Worm (Caenorhabditis elegans): ENCODE data around the gene del-5.

del-5 gene

ce11 chrX:11038221-11038620 is 30.2 kb upstream of the del-5 start:
- TF ChIP-seq nhr-43 (tag; optimal IDR thresholded peaks at IDR 0.05; ENCODE audit: poor library complexity, severe bottlenecking) (no peak), unc-62 (GFP tag; optimal IDR thresholded peaks at IDR 0.05) (no peak), nhr-11 (tag; optimal IDR thresholded peaks at IDR 0.05) (no peak), unc-39 (tag; optimal IDR thresholded peaks at IDR 0.05) (no peak), lsy-12 (tag; optimal IDR thresholded peaks at IDR 0.05) (no peak), ceh-28 (tag; optimal IDR thresholded peaks at IDR 0.05) (no peak), nhr-77 (tag; optimal IDR thresholded peaks at IDR 0.05) (no peak)

ce11 chrX:11036114-11037087 is 28.4 kb upstream of the del-5 start:
- TF ChIP-seq elt-2 (tag; optimal IDR thresholded peaks at IDR 0.05), result peak; percentile 91
- no peak for TF ChIP-seq nhr-28 (tag; optimal IDR thresholded peaks at IDR 0.05)
- peak; percentile 36 for TF ChIP-seq nhr-43 (tag; optimal IDR thresholded peaks at IDR 0.05; ENCODE audit: poor library complexity, severe bottlenecking)
- no peak for TF ChIP-seq aly-2 (tag; optimal IDR thresholded peaks at IDR 0.05)
- no peak for TF ChIP-seq ztf-4 (tag; optimal IDR thresholded peaks at IDR 0.05)
- TF ChIP-seq sea-2 (GFP tag; optimal IDR thresholded peaks at IDR 0.05), result no peak
- no peak for TF ChIP-seq mdl-1 (tag; optimal IDR thresholded peaks at IDR 0.05)
- peak; percentile 15 for TF ChIP-seq tbx-2 (tag; optimal IDR thresholded peaks at IDR 0.05)
- no peak for TF ChIP-seq fkh-2 (tag; optimal IDR thresholded peaks at IDR 0.05)
- no peak for TF ChIP-seq ceh-16 (tag; optimal IDR thresholded peaks at IDR 0.05)
- TF ChIP-seq mml-1 (tag; optimal IDR thresholded peaks at IDR 0.05), result no peak
- no peak for TF ChIP-seq eor-1 (tag; optimal IDR thresholded peaks at IDR 0.05)
- no peak for TF ChIP-seq nfya-1 (tag; optimal IDR thresholded peaks at IDR 0.05; ENCODE audit: insufficient read depth)
- no peak for TF ChIP-seq nhr-237 (tag; optimal IDR thresholded peaks at IDR 0.05)
- TF ChIP-seq ceh-9 (tag; optimal IDR thresholded peaks at IDR 0.05), result no peak
- peak; percentile 40 for TF ChIP-seq pha-4 (tag; optimal IDR thresholded peaks at IDR 0.05)
- TF ChIP-seq fkh-10 (GFP tag; optimal IDR thresholded peaks at IDR 0.05), result no peak
- TF ChIP-seq egl-27 (tag; optimal IDR thresholded peaks at IDR 0.05), result no peak
- TF ChIP-seq nhr-76 (tag; optimal IDR thresholded peaks at IDR 0.05), result no peak
- peak; percentile 83 for TF ChIP-seq nhr-23 (tag; optimal IDR thresholded peaks at IDR 0.05)
- TF ChIP-seq ceh-82 (tag; optimal IDR thresholded peaks at IDR 0.05), result no peak
- no peak for TF ChIP-seq jun-1 (tag; optimal IDR thresholded peaks at IDR 0.05)
- TF ChIP-seq ceh-28 (tag; optimal IDR thresholded peaks at IDR 0.05), result peak; percentile 50
- TF ChIP-seq ZK546.5 (tag; optimal IDR thresholded peaks at IDR 0.05), result no peak
- no peak for TF ChIP-seq egl-5 (tag; optimal IDR thresholded peaks at IDR 0.05)
- TF ChIP-seq elt-1 (tag; optimal IDR thresholded peaks at IDR 0.05), result no peak
- no peak for TF ChIP-seq lin-15B (tag; optimal IDR thresholded peaks at IDR 0.05)
- TF ChIP-seq pqm-1 (tag; optimal IDR thresholded peaks at IDR 0.05), result peak; percentile 48
- peak; percentile 54 for TF ChIP-seq skn-1 (tag; optimal IDR thresholded peaks at IDR 0.05)
- no peak for TF ChIP-seq ztf-11 (tag; optimal IDR thresholded peaks at IDR 0.05)
- no peak for TF ChIP-seq R02D3.7 (tag; optimal IDR thresholded peaks at IDR 0.05)
- no peak for TF ChIP-seq nhr-67 (tag; optimal IDR thresholded peaks at IDR 0.05)
- TF ChIP-seq nhr-12 (tag; optimal IDR thresholded peaks at IDR 0.05), result no peak
- no peak for TF ChIP-seq nhr-77 (tag; optimal IDR thresholded peaks at IDR 0.05)
- TF ChIP-seq fos-1 (tag; optimal IDR thresholded peaks at IDR 0.05), result no peak
- TF ChIP-seq zag-1 (tag; optimal IDR thresholded peaks at IDR 0.05), result no peak
- peak in 1 of 3 experiments; percentile 7 for TF ChIP-seq elt-3 (tag; optimal IDR thresholded peaks at IDR 0.05)
- TF ChIP-seq ama-1 (optimal IDR thresholded peaks at IDR 0.05), result peak; percentile 61
- TF ChIP-seq lin-39 (tag; optimal IDR thresholded peaks at IDR 0.05), result no peak
- TF ChIP-seq unc-39 (tag; optimal IDR thresholded peaks at IDR 0.05), result no peak
- no peak for TF ChIP-seq nhr-11 (tag; optimal IDR thresholded peaks at IDR 0.05)
- no peak for TF ChIP-seq daf-12 (tag; optimal IDR thresholded peaks at IDR 0.05)
- no peak for TF ChIP-seq snpc-4 (tag; optimal IDR thresholded peaks at IDR 0.05)
- TF ChIP-seq nhr-25 (tag; optimal IDR thresholded peaks at IDR 0.05), result peak; percentile 19
- TF ChIP-seq hmg-11 (tag; optimal IDR thresholded peaks at IDR 0.05), result peak; percentile 23
- TF ChIP-seq unc-62 (GFP tag; optimal IDR thresholded peaks at IDR 0.05), result no peak
- no peak for TF ChIP-seq lsy-12 (tag; optimal IDR thresholded peaks at IDR 0.05)
